Fruit fly (Drosophila melanogaster) whole organism: Measurements from ENCODE around the gene CG14684.

Source experiments
- CG8478 ChIP-seq: fragments of >200 bp; optimal IDR thresholded peaks from 2 replicates; lab custom pipeline; 2018; ENCODE audit warnings: inconsistent platforms
- Dll ChIP-seq: fragments of >200 bp; optimal IDR thresholded peaks from 2 replicates; lab custom pipeline; 2017
- EcR ChIP-seq, 2 experiments: fragments of >200 bp; optimal IDR thresholded peaks; 2 replicates each; lab custom pipeline; 2017; ENCODE audit warnings: missing biosample characterization in 2 of 2, missing genetic modification characterization in 2 of 2, missing genetic modification reagents in 2 of 2
- pan ChIP-seq: fragments of >200 bp; optimal IDR thresholded peaks from 2 replicates; lab custom pipeline; 2017
- psq ChIP-seq: fragments of >200 bp; optimal IDR thresholded peaks from 2 replicates; lab custom pipeline; 2017
- usp ChIP-seq: fragments of >200 bp; optimal IDR thresholded peaks from 2 replicates; lab custom pipeline; 2017; ENCODE audit warnings: missing biosample characterization, missing genetic modification characterization, mixed read lengths

Gene CG14684

dm6 chr3R:10699020-10699951 is 7.5 kb upstream of the CG14684 start:
- TF ChIP-seq usp (GFP tag; lab: Kevin White, UChicago) (no peak), psq (lab: Kevin White, UChicago) (no peak), EcR (GFP tag; optimal IDR thresholded peaks at IDR 0.05; lab: Kevin White, UChicago) (no peak), Dll (no peak)

- TF ChIP-seq CG8478 (lab: Kevin White, UChicago), result no peak
These were observed 6.1 kb upstream of the CG14684 start for dm6 chr3R:10700638-10701037.

dm6 chr3R:10704975-10705374 is 1.8 kb upstream of the CG14684 start, which contains the start of gene CG31391:
TSS of gene CG31391 (minus strand) at chr3R:10705075.
- TF ChIP-seq pan (lab: Kevin White, UChicago) (no peak), EcR (GFP tag; optimal IDR thresholded peaks at IDR 0.05; lab: Kevin White, UChicago) (no peak), psq (lab: Kevin White, UChicago) (no peak), CG8478 (lab: Kevin White, UChicago) (no peak), usp (GFP tag; lab: Kevin White, UChicago) (no peak), Dll (no peak)

- no peak for TF ChIP-seq CG8478 (lab: Kevin White, UChicago)
- TF ChIP-seq EcR (GFP tag; optimal IDR thresholded peaks at IDR 0.05; lab: Kevin White, UChicago), result no peak
- TF ChIP-seq Dll, result no peak
- no peak for TF ChIP-seq usp (GFP tag; lab: Kevin White, UChicago)
- no peak for TF ChIP-seq pan (lab: Kevin White, UChicago)
- TF ChIP-seq psq (lab: Kevin White, UChicago), result no peak
These were observed 1.4 kb downstream of the CG14684 start, which contains the start of gene CG31278 for dm6 chr3R:10708169-10708568. TSS of gene CG31278 (minus strand) at chr3R:10708340.

dm6 chr3R:10709264-10709663 is 2.5 kb downstream of the CG14684 start, which contains the start of gene CG31373:
TSS of gene CG31373 (minus strand) at chr3R:10709364.
- TF ChIP-seq usp (GFP tag; lab: Kevin White, UChicago) (no peak), EcR (GFP tag; optimal IDR thresholded peaks at IDR 0.05; lab: Kevin White, UChicago) (no peak), pan (lab: Kevin White, UChicago) (no peak), CG8478 (lab: Kevin White, UChicago) (no peak), psq (lab: Kevin White, UChicago) (no peak), Dll (no peak)

dm6 chr3R:10711148-10711547 is 4.4 kb downstream of the CG14684 start, which contains the start of gene CG14689:
TSS of gene CG14689 (minus strand) at chr3R:10711248.
- TF ChIP-seq CG8478 (lab: Kevin White, UChicago), result no peak
- TF ChIP-seq EcR (GFP tag; optimal IDR thresholded peaks at IDR 0.05; lab: Kevin White, UChicago), result no peak
- TF ChIP-seq psq (lab: Kevin White, UChicago), result no peak
- TF ChIP-seq Dll, result no peak
- no peak for TF ChIP-seq usp (GFP tag; lab: Kevin White, UChicago)
- no peak for TF ChIP-seq pan (lab: Kevin White, UChicago)

dm6 chr3R:10714498-10714897 is 7.7 kb downstream of the CG14684 start, which contains the start of gene CG4073:
TSS of gene CG4073 (plus strand) at chr3R:10714798.
- no peak for TF ChIP-seq CG8478 (lab: Kevin White, UChicago)
- no peak for TF ChIP-seq pan (lab: Kevin White, UChicago)
- no peak for TF ChIP-seq usp (GFP tag; lab: Kevin White, UChicago)
- TF ChIP-seq EcR (GFP tag; optimal IDR thresholded peaks at IDR 0.05; lab: Kevin White, UChicago), result no peak
- no peak for TF ChIP-seq Dll
- TF ChIP-seq psq (lab: Kevin White, UChicago), result no peak

- TF ChIP-seq pan (lab: Kevin White, UChicago) (no peak), usp (GFP tag; lab: Kevin White, UChicago) (no peak), CG8478 (lab: Kevin White, UChicago) (no peak), Dll (no peak), psq (lab: Kevin White, UChicago) (no peak), EcR (GFP tag; optimal IDR thresholded peaks at IDR 0.05; lab: Kevin White, UChicago) (no peak)
These were observed 19.9 kb downstream of the CG14684 start for dm6 chr3R:10726714-10727113.

dm6 chr3R:10735857-10736256 is 29.1 kb downstream of the CG14684 start, which contains the start of gene tomboy20:
TSS of gene tomboy20 (minus strand) at chr3R:10735957.
- TF ChIP-seq Dll (no peak), CG8478 (lab: Kevin White, UChicago) (no peak), psq (lab: Kevin White, UChicago) (no peak), EcR (GFP tag; optimal IDR thresholded peaks at IDR 0.05; lab: Kevin White, UChicago) (no peak), pan (lab: Kevin White, UChicago) (no peak), usp (GFP tag; lab: Kevin White, UChicago) (no peak)

dm6 chr3R:10747650-10748049 is 40.9 kb downstream of the CG14684 start:
- TF ChIP-seq psq (lab: Kevin White, UChicago) (no peak), pan (lab: Kevin White, UChicago) (no peak), EcR (GFP tag; optimal IDR thresholded peaks at IDR 0.05; lab: Kevin White, UChicago) (no peak), CG8478 (lab: Kevin White, UChicago) (no peak), Dll (no peak), usp (GFP tag; lab: Kevin White, UChicago) (no peak)

dm6 chr3R:10751061-10751460 is 44.3 kb downstream of the CG14684 start, which contains the start of gene TkR86C:
TSS of gene TkR86C (minus strand) at chr3R:10751228.
- TF ChIP-seq usp (GFP tag; lab: Kevin White, UChicago), result no peak

- TF ChIP-seq psq (lab: Kevin White, UChicago) (no peak), usp (GFP tag; lab: Kevin White, UChicago) (no peak), CG8478 (lab: Kevin White, UChicago) (no peak), Dll (no peak), EcR (GFP tag; optimal IDR thresholded peaks at IDR 0.05; lab: Kevin White, UChicago) (no peak), pan (lab: Kevin White, UChicago) (no peak)
These were observed 48.8 kb downstream of the CG14684 start, which contains the start of gene CG14691 for dm6 chr3R:10755534-10755933. TSS of gene CG14691 (minus strand) at chr3R:10755634.
